Fruit fly (Drosophila melanogaster): Measurements from ENCODE around the gene CG13083.

Gene CG13083

dm6 chr2L:19480406-19481334 is 6.6 kb upstream of the CG13083 start:
- TF ChIP-seq OdsH (GFP tag; optimal IDR thresholded peaks at IDR 0.05) (no peak), foxo (GFP tag; optimal IDR thresholded peaks at IDR 0.05) (no peak), Dfd (GFP tag; optimal IDR thresholded peaks at IDR 0.05) (peak; percentile 95), Myc (optimal IDR thresholded peaks at IDR 0.05) (no peak)

- TF ChIP-seq N (GFP tag; optimal IDR thresholded peaks at IDR 0.05) (no peak), h (GFP tag; optimal IDR thresholded peaks at IDR 0.05) (no peak), Sp1 (GFP tag; optimal IDR thresholded peaks at IDR 0.05) (no peak), CG9705 (GFP tag; optimal IDR thresholded peaks at IDR 0.05) (no peak), pan (optimal IDR thresholded peaks at IDR 0.05) (no peak), psq (GFP tag; optimal IDR thresholded peaks at IDR 0.05) (no peak), sage (GFP tag; optimal IDR thresholded peaks at IDR 0.05) (no peak), HLH106 (tag; optimal IDR thresholded peaks at IDR 0.05) (no peak)
These were observed 2.8 kb upstream of the CG13083 start, which contains the start of the genes CG10195 and CG13084 for dm6 chr2L:19484539-19484938. Gene CG10195 (minus strand): TSS chr2L:19484705. Gene CG13084 (plus strand): TSS chr2L:19484930.

- TF ChIP-seq brk (GFP tag; optimal IDR thresholded peaks at IDR 0.05): no peak
- TF ChIP-seq ey (GFP tag; optimal IDR thresholded peaks at IDR 0.05): peak; percentile 43
- TF ChIP-seq N (GFP tag; optimal IDR thresholded peaks at IDR 0.05): no peak
- TF ChIP-seq GATAd (GFP tag; optimal IDR thresholded peaks at IDR 0.05): no peak
- no peak for TF ChIP-seq usp (GFP tag; optimal IDR thresholded peaks at IDR 0.05)
- TF ChIP-seq Hr83 (GFP tag; optimal IDR thresholded peaks at IDR 0.05; ENCODE audit: poor library complexity, severe bottlenecking): peak; percentile 3
- TF ChIP-seq Vsx2 (GFP tag; optimal IDR thresholded peaks at IDR 0.05; ENCODE audit: partially characterized antibody): no peak
- no peak for TF ChIP-seq lola (GFP tag; optimal IDR thresholded peaks at IDR 0.05)
- peak; percentile 58 for TF ChIP-seq psq (GFP tag; optimal IDR thresholded peaks at IDR 0.05)
- TF ChIP-seq Mio (GFP tag; optimal IDR thresholded peaks at IDR 0.05): no peak
- no peak for TF ChIP-seq pan (optimal IDR thresholded peaks at IDR 0.05)
- no peak for TF ChIP-seq Dif (GFP tag; optimal IDR thresholded peaks at IDR 0.05; ENCODE audit: partially characterized antibody)
- TF ChIP-seq jim (GFP tag; optimal IDR thresholded peaks at IDR 0.05): no peak
- TF ChIP-seq CG32264 (GFP tag; optimal IDR thresholded peaks at IDR 0.05): no peak
- TF ChIP-seq Dfd (GFP tag; optimal IDR thresholded peaks at IDR 0.05): no peak
- TF ChIP-seq sv (GFP tag; optimal IDR thresholded peaks at IDR 0.05): no peak
- no peak for TF ChIP-seq Myc (optimal IDR thresholded peaks at IDR 0.05)
- no peak for TF ChIP-seq fru (GFP tag; optimal IDR thresholded peaks at IDR 0.05)
- TF ChIP-seq br (GFP tag; optimal IDR thresholded peaks at IDR 0.05): no peak
- TF ChIP-seq rgr (GFP tag; optimal IDR thresholded peaks at IDR 0.05): peak; percentile 83
- TF ChIP-seq dl (GFP tag; optimal IDR thresholded peaks at IDR 0.05; ENCODE audit: insufficient read depth in 1 of 2, partially characterized antibody in 2 of 2): no peak
- TF ChIP-seq sage (GFP tag; optimal IDR thresholded peaks at IDR 0.05): no peak
- TF ChIP-seq CG9705 (GFP tag; optimal IDR thresholded peaks at IDR 0.05): no peak
- no peak for TF ChIP-seq Abd-B (GFP tag; optimal IDR thresholded peaks at IDR 0.05)
- peak in 1 of 2 experiments; percentile 73 for TF ChIP-seq foxo (GFP tag; optimal IDR thresholded peaks at IDR 0.05)
- TF ChIP-seq Rel (GFP tag; optimal IDR thresholded peaks at IDR 0.05): no peak
- no peak for TF ChIP-seq Rel (tag; optimal IDR thresholded peaks at IDR 0.05)
- no peak for TF ChIP-seq woc (GFP tag; optimal IDR thresholded peaks at IDR 0.05)
- peak; percentile 51 for TF ChIP-seq HLH106 (tag; optimal IDR thresholded peaks at IDR 0.05)
- no peak for TF ChIP-seq dsf (GFP tag; optimal IDR thresholded peaks at IDR 0.05; ENCODE audit: borderline replicate concordance)
- no peak for TF ChIP-seq CrebA (GFP tag; optimal IDR thresholded peaks at IDR 0.05; ENCODE audit: borderline replicate concordance)
- TF ChIP-seq OdsH (GFP tag; optimal IDR thresholded peaks at IDR 0.05): peak; percentile 74
- peak; percentile 77 for TF ChIP-seq h (GFP tag; optimal IDR thresholded peaks at IDR 0.05)
- TF ChIP-seq Sp1 (GFP tag; optimal IDR thresholded peaks at IDR 0.05): peak; percentile 51
- TF ChIP-seq Jra (GFP tag; optimal IDR thresholded peaks at IDR 0.05): no peak
- no peak for TF ChIP-seq tai (GFP tag; optimal IDR thresholded peaks at IDR 0.05)
- no peak for TF ChIP-seq dmrt93B (GFP tag; optimal IDR thresholded peaks at IDR 0.05)
- TF ChIP-seq Hr78 (GFP tag; optimal IDR thresholded peaks at IDR 0.05): no peak
- no peak for TF ChIP-seq Hnf4 (GFP tag; optimal IDR thresholded peaks at IDR 0.05)
These were observed 2.7 kb downstream of the CG13083 start, which contains the start of the genes CG10194 and CG18094 for dm6 chr2L:19489997-19490461. Gene CG10194 (minus strand): TSS chr2L:19490104. Gene CG18094 (plus strand): TSS chr2L:19490262.

Data from whole organism, wandering third instar larva.